Worm (Caenorhabditis elegans): Measurements from ENCODE around the gene Y51A2A.6.

The Y51A2A.6 gene

ce11 chrV:18290642-18291041 lies 11.9 kb upstream of the Y51A2A.6 start, which contains the start of gene Y51A2A.4:
Gene Y51A2A.4 (plus strand): TSS chrV:18290942.
- TF ChIP-seq F55B11.4 (tag; optimal IDR thresholded peaks at IDR 0.05; ENCODE audit: borderline replicate concordance, insufficient read depth) (no peak), let-607 (tag; optimal IDR thresholded peaks at IDR 0.05) (no peak), gei-17 (GFP tag; optimal IDR thresholded peaks at IDR 0.05) (no peak), madf-10 (tag; optimal IDR thresholded peaks at IDR 0.05) (no peak), ztf-6 (GFP tag; IDR thresholded peaks at IDR 0.05) (no peak), B0019.2 (GFP tag; conservative IDR thresholded peaks at IDR 0.05) (no peak), fkh-3 (tag; optimal IDR thresholded peaks at IDR 0.05) (no peak), F37B4.10 (GFP tag; IDR thresholded peaks at IDR 0.05) (no peak), nhr-179 (tag; optimal IDR thresholded peaks at IDR 0.05) (no peak), tbp1 (GFP tag; optimal IDR thresholded peaks at IDR 0.05) (no peak), K11D2.4 (GFP tag; IDR thresholded peaks at IDR 0.05) (no peak), attf-3 (GFP tag; conservative IDR thresholded peaks at IDR 0.05) (no peak), cebp-1 (GFP tag; IDR thresholded peaks at IDR 0.05) (no peak), cebp-1 (tag; optimal IDR thresholded peaks at IDR 0.05) (no peak), B0261.1 (tag; optimal IDR thresholded peaks at IDR 0.05) (no peak), ccch-3 (GFP tag; optimal IDR thresholded peaks at IDR 0.05) (no peak), lin-54 (GFP tag; optimal IDR thresholded peaks at IDR 0.05) (no peak), egl-44 (GFP tag; IDR thresholded peaks at IDR 0.05) (no peak), ceh-27 (GFP tag; optimal IDR thresholded peaks at IDR 0.05) (no peak), Y95B8A.8 (GFP tag; IDR thresholded peaks at IDR 0.05) (no peak)

ce11 chrV:18292295-18292694 lies 10.2 kb upstream of the Y51A2A.6 start, which contains the start of gene Y51A2A.12:
Gene Y51A2A.12 (plus strand): TSS chrV:18292595.
- TF ChIP-seq akir-1 (GFP tag; optimal IDR thresholded peaks at IDR 0.05) (no peak), F10E7.11 (tag; optimal IDR thresholded peaks at IDR 0.05) (no peak), Y95B8A.8 (GFP tag; IDR thresholded peaks at IDR 0.05) (no peak), lsl-1 (GFP tag; optimal IDR thresholded peaks at IDR 0.05) (no peak), dox-1 (GFP tag; IDR thresholded peaks at IDR 0.05) (no peak), gei-17 (GFP tag; optimal IDR thresholded peaks at IDR 0.05) (no peak), egrh-3 (GFP tag; IDR thresholded peaks at IDR 0.05) (no peak), die-1 (tag; optimal IDR thresholded peaks at IDR 0.05) (no peak), F22D6.2 (tag; optimal IDR thresholded peaks at IDR 0.05) (no peak), ceh-40 (GFP tag; IDR thresholded peaks at IDR 0.05) (no peak), sptf-2 (GFP tag; optimal IDR thresholded peaks at IDR 0.05) (no peak), attf-6 (GFP tag; IDR thresholded peaks at IDR 0.05) (no peak), F37B4.10 (GFP tag; IDR thresholded peaks at IDR 0.05) (no peak), nhr-80 (tag; optimal IDR thresholded peaks at IDR 0.05) (no peak), snpc-1.1 (tag; optimal IDR thresholded peaks at IDR 0.05; ENCODE audit: insufficient read depth) (no peak), tbx-9 (tag; optimal IDR thresholded peaks at IDR 0.05; ENCODE audit: borderline replicate concordance) (no peak), ztf-26 (tag; optimal IDR thresholded peaks at IDR 0.05) (no peak)

ce11 chrV:18298506-18298905 lies 4.0 kb upstream of the Y51A2A.6 start, which contains the start of gene Y51A2A.5:
Gene Y51A2A.5 (plus strand): TSS chrV:18298806.
- TF ChIP-seq ceh-58 (GFP tag; IDR thresholded peaks at IDR 0.05), result no peak
- TF ChIP-seq lir-1 (GFP tag; conservative IDR thresholded peaks at IDR 0.05), result no peak
- no peak for TF ChIP-seq sea-2 (GFP tag; IDR thresholded peaks at IDR 0.05)
- no peak for TF ChIP-seq ekl-4 (GFP tag; IDR thresholded peaks at IDR 0.05)
- no peak for TF ChIP-seq ceh-91 (GFP tag; IDR thresholded peaks at IDR 0.05)
- no peak for TF ChIP-seq mcd-1 (GFP tag; IDR thresholded peaks at IDR 0.05)
- TF ChIP-seq attf-3 (GFP tag; conservative IDR thresholded peaks at IDR 0.05), result no peak
- TF ChIP-seq lsy-27 (tag; optimal IDR thresholded peaks at IDR 0.05; ENCODE audit: borderline replicate concordance, insufficient read depth), result no peak
- TF ChIP-seq F57A8.1 (GFP tag; optimal IDR thresholded peaks at IDR 0.05), result no peak
- TF ChIP-seq lin-54 (GFP tag; optimal IDR thresholded peaks at IDR 0.05), result no peak
